Worm (Caenorhabditis elegans) whole organism, L4 larva: ENCODE data around the gene ZC196.9.

Source experiments
- aha-1 ChIP-seq: fragments of 150-350 bp; peaks from one replicate; lab custom pipeline; 2014; ENCODE audit warnings: missing biosample characterization, missing genetic modification characterization
- daf-8 ChIP-seq: fragments of 200-800 bp; sonication (Bioruptor generic); IDR thresholded peaks from 2 replicates; pipeline ENCODE4 v1.3.6; 2022; ENCODE audit warnings: missing genetic modification characterization, missing compliant biosample characterization
- fkh-10 ChIP-seq: fragments of 150-350 bp; optimal IDR thresholded peaks from 2 replicates; lab custom pipeline; 2014; ENCODE audit warnings: missing biosample characterization, missing genetic modification reagents, missing genetic modification characterization
- fos-1 ChIP-seq: fragments of 150-350 bp; optimal IDR thresholded peaks from 2 replicates; lab custom pipeline; 2014; ENCODE audit warnings: missing biosample characterization, missing genetic modification characterization
- lin-39 ChIP-seq: fragments of 150-350 bp; optimal IDR thresholded peaks from 2 replicates; lab custom pipeline; 2014; ENCODE audit warnings: missing biosample characterization, missing genetic modification reagents, missing genetic modification characterization
- mes-2 ChIP-seq: sonication (generic microtip); optimal IDR thresholded peaks from 2 replicates; lab custom pipeline; 2016; ENCODE audit warnings: missing genotype, mild to moderate bottlenecking, missing genetic modification characterization, missing compliant biosample characterization; ENCODE audit not compliant: poor library complexity, severe bottlenecking
- mxl-3 ChIP-seq: fragments of 200-800 bp; sonication (Bioruptor generic); optimal IDR thresholded peaks from 2 replicates; lab custom pipeline; 2018; ENCODE audit warnings: mild to moderate bottlenecking, missing genetic modification characterization, missing compliant biosample characterization
- nhr-10 ChIP-seq: fragments of 150-350 bp; optimal IDR thresholded peaks from 2 replicates; lab custom pipeline; 2014; ENCODE audit warnings: missing biosample characterization, missing genetic modification characterization
- nhr-11 ChIP-seq: fragments of 150-350 bp; optimal IDR thresholded peaks from 2 replicates; lab custom pipeline; 2014; ENCODE audit warnings: missing biosample characterization, missing genetic modification characterization
- nhr-25 ChIP-seq: sonication (generic microtip); optimal IDR thresholded peaks from 2 replicates; lab custom pipeline; 2017; ENCODE audit warnings: missing genetic modification characterization, mild to moderate bottlenecking, missing compliant biosample characterization, antibody characterized with exemption, moderate library complexity, borderline replicate concordance; ENCODE audit not compliant: insufficient read depth
- pqm-1 ChIP-seq: sonication (generic microtip); optimal IDR thresholded peaks from 2 replicates; lab custom pipeline; 2017; ENCODE audit warnings: missing biosample characterization, missing genetic modification characterization
- skn-1 ChIP-seq: fragments of 150-350 bp; optimal IDR thresholded peaks from 2 replicates; lab custom pipeline; 2014; ENCODE audit warnings: missing biosample characterization, missing genetic modification characterization
- unc-39 ChIP-seq: sonication (generic microtip); optimal IDR thresholded peaks from 2 replicates; lab custom pipeline; 2017; ENCODE audit warnings: missing biosample characterization, missing genetic modification characterization
- ztf-11 ChIP-seq: fragments of 150-350 bp; optimal IDR thresholded peaks from 2 replicates; lab custom pipeline; 2014; ENCODE audit warnings: missing biosample characterization, missing genetic modification characterization

- TF ChIP-seq pqm-1 (tag; lab: Kevin White, UChicago) (no peak), unc-39 (tag; lab: Kevin White, UChicago) (no peak), ztf-11 (no peak), nhr-10 (tag; lab: Kevin White, UChicago) (no peak), fkh-10 (GFP tag; lab: Kevin White, UChicago) (no peak), nhr-25 (tag; lab: Kevin White, UChicago) (no peak), lin-39 (no peak), mxl-3 (GFP tag; lab: Kevin White, UChicago) (no peak), aha-1 (tag; lab: Kevin White, UChicago) (no peak), fos-1 (tag; lab: Kevin White, UChicago) (no peak), nhr-11 (tag; lab: Kevin White, UChicago) (no peak), mes-2 (no peak), daf-8 (no peak), skn-1 (no peak)
Measured at ce11 chrV:8718399-8718798, 8.6 kb downstream of the ZC196.9 start.
